Fruit fly (Drosophila melanogaster): ENCODE results near the gene Gapvd1.
A peak's percentile ranks its signal among the peaks of the same experiment; 100 is the strongest.

The Gapvd1 gene

DNA sequence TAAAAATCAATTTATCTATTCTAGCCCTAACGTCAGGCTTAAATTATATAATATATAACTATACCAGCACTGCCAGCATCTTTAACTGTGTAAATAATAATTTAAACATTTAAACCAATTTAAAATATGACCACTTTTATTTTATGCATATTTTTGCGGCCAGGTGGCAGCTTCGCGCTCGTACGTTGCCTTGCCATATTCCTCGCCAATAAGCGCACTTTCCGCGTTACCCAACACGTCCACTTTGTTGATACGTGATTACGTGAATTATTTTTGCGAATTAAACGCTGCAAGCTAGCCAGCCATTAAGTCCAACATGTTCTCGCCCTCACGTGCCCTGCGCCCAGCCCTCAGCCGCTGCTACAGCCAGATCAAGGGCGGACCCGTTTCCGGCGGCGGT, 24.6 kb downstream of the Gapvd1 start, which contains the start of gene NdufV3 (continued):
- TF ChIP-seq danr (GFP tag; IDR thresholded peaks at IDR 0.05) (no peak), Jarid2 (GFP tag; optimal IDR thresholded peaks at IDR 0.05) (no peak), Myb (GFP tag; optimal IDR thresholded peaks at IDR 0.05) (no peak), CG10267 (tag; optimal IDR thresholded peaks at IDR 0.05) (peak; percentile 49), Sry-β (GFP tag; optimal IDR thresholded peaks at IDR 0.05) (no peak), az2 (GFP tag; optimal IDR thresholded peaks at IDR 0.05) (no peak), Eip74EF (GFP tag; optimal IDR thresholded peaks at IDR 0.05) (no peak), btn (GFP tag; optimal IDR thresholded peaks at IDR 0.05) (no peak), CrebB (tag; optimal IDR thresholded peaks at IDR 0.05) (no peak), gem (tag; optimal IDR thresholded peaks at IDR 0.05) (peak; percentile 24), Hr39 (optimal IDR thresholded peaks at IDR 0.05) (no peak)

DNA sequence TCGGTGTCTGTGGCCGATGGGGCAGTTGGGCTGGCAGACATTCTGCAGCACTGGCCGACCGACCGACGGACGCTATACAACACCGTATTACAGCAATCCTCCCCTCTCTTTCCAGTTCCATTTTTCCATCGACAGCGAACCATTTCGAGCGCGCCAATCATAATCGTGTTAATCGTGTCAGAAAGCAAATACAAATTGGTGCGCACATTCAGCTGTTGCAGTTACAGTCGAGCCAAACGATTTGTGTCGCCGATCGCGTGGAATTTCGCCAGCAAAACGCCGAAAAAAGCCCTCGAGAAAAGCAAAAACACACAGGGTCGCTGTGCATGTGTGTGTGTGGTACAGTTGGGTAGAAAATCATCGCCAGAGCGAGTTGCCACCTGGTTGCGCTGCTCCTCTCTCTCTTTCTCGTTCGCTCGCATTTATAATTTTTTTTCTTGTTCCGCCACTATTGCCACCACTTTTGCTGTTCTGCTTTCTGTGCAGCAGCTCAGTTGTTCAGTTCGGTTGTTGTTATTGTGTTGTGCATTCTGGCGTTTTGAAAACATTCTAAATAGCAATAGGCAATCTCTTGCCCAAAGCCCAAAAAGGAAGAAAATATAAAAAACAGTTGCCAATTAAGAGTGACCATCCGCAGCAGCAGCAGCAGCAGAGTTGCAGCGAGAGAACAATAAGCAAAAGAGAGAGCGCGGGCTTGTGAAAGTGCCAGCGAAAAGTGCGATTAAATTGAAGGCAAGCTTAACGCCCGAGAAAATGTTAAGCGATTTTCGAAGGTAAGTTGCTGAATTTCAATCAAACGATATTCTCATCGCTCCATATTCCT, 25.5 kb downstream of the Gapvd1 start, which contains the start of gene CG1737:
Gene CG1737 (plus strand): TSS at position 104 of the 823 bp plus-strand sequence.
- no peak for TF ChIP-seq ATbp (GFP tag; optimal IDR thresholded peaks at IDR 0.05)
- peak; percentile 44 for TF ChIP-seq CG4617 (GFP tag; optimal IDR thresholded peaks at IDR 0.05; ENCODE audit: borderline replicate concordance)
- no peak for TF ChIP-seq CG1602 (GFP tag; optimal IDR thresholded peaks at IDR 0.05)
- TF ChIP-seq her (GFP tag; optimal IDR thresholded peaks at IDR 0.05) = no peak
- peak; percentile 26 for TF ChIP-seq zfh2 (GFP tag; optimal IDR thresholded peaks at IDR 0.05)
- no peak for TF ChIP-seq fd64A (GFP tag; optimal IDR thresholded peaks at IDR 0.05)
- TF ChIP-seq CG11085 (GFP tag; IDR thresholded peaks at IDR 0.05) = no peak
- TF ChIP-seq crc (GFP tag; optimal IDR thresholded peaks at IDR 0.05) = no peak
- peak; percentile 86 for TF ChIP-seq sqz (GFP tag; optimal IDR thresholded peaks at IDR 0.05)
- no peak for TF ChIP-seq kni (GFP tag; optimal IDR thresholded peaks at IDR 0.05)
- no peak for TF ChIP-seq kay (GFP tag; optimal IDR thresholded peaks at IDR 0.05)
- TF ChIP-seq CG9817 (tag; optimal IDR thresholded peaks at IDR 0.05) = no peak
- TF ChIP-seq CG13775 (GFP tag; optimal IDR thresholded peaks at IDR 0.05) = no peak
- no peak for TF ChIP-seq sd (tag; optimal IDR thresholded peaks at IDR 0.05)
- no peak for TF ChIP-seq knrl (GFP tag; IDR thresholded peaks at IDR 0.05; ENCODE audit: partially characterized antibody)
- peak; percentile 7 for TF ChIP-seq CG13624 (GFP tag; optimal IDR thresholded peaks at IDR 0.05)
- TF ChIP-seq CG15601 (tag; optimal IDR thresholded peaks at IDR 0.05) = no peak
- no peak for TF ChIP-seq CG10209 (GFP tag; optimal IDR thresholded peaks at IDR 0.05)
- TF ChIP-seq nom (GFP tag; optimal IDR thresholded peaks at IDR 0.05) = peak; percentile 32
- peak; percentile 67 for TF ChIP-seq CG2116 (GFP tag; optimal IDR thresholded peaks at IDR 0.05)
- no peak for TF ChIP-seq CG6765 (GFP tag; optimal IDR thresholded peaks at IDR 0.05)
- peak; percentile 19 for TF ChIP-seq CG12659 (GFP tag; optimal IDR thresholded peaks at IDR 0.05)
- peak; percentile 50; the same call in 1 of the 2 replicates for TF ChIP-seq wdn (GFP tag; IDR thresholded peaks at IDR 0.05)
- no peak for TF ChIP-seq pros (GFP tag; optimal IDR thresholded peaks at IDR 0.05)
- no peak; the same call in 1 of the 2 replicates for TF ChIP-seq CG32532 (GFP tag; IDR thresholded peaks at IDR 0.05)
- TF ChIP-seq crol (GFP tag; IDR thresholded peaks at IDR 0.05) = peak; percentile 63
- peak; percentile 47; the same call in 1 of the 3 replicates for TF ChIP-seq ken (GFP tag; IDR thresholded peaks at IDR 0.05)
- no peak for TF ChIP-seq CG12071 (GFP tag; optimal IDR thresholded peaks at IDR 0.05)
- TF ChIP-seq Mrtf (GFP tag; IDR thresholded peaks at IDR 0.05) = no peak
- no peak for TF ChIP-seq ac (GFP tag; optimal IDR thresholded peaks at IDR 0.05)
- TF ChIP-seq D (optimal IDR thresholded peaks at IDR 0.05) = peak; percentile 80
- no peak for TF ChIP-seq D (GFP tag; optimal IDR thresholded peaks at IDR 0.05)
- no peak for TF ChIP-seq sens-2 (GFP tag; IDR thresholded peaks at IDR 0.05)
- no peak for TF ChIP-seq jing (GFP tag; optimal IDR thresholded peaks at IDR 0.05)
- TF ChIP-seq CG13894 (tag; optimal IDR thresholded peaks at IDR 0.05) = peak; percentile 2
- TF ChIP-seq CG5953 (GFP tag; IDR thresholded peaks at IDR 0.05) = no peak
- no peak for TF ChIP-seq gro (GFP tag; optimal IDR thresholded peaks at IDR 0.05)

Measured in whole organism, embryonic.